Worm (Caenorhabditis elegans) whole organism, midembryonic: ENCODE data around the gene abu-5.

Experiments used
- flt-1 ChIP-seq: fragments of 200-800 bp; sonication (Bioruptor generic); IDR thresholded peaks from 2 replicates; pipeline ENCODE4 v1.3.6; 2022; ENCODE audit warnings: missing genetic modification characterization, missing compliant biosample characterization
- med-1 ChIP-seq: sonication (generic microtip); optimal IDR thresholded peaks from 2 replicates; lab custom pipeline; 2017; ENCODE audit warnings: missing genetic modification characterization, mild to moderate bottlenecking, missing compliant biosample characterization, antibody characterized with exemption, missing genetic modification reagents; ENCODE audit not compliant: insufficient read depth

DNA sequence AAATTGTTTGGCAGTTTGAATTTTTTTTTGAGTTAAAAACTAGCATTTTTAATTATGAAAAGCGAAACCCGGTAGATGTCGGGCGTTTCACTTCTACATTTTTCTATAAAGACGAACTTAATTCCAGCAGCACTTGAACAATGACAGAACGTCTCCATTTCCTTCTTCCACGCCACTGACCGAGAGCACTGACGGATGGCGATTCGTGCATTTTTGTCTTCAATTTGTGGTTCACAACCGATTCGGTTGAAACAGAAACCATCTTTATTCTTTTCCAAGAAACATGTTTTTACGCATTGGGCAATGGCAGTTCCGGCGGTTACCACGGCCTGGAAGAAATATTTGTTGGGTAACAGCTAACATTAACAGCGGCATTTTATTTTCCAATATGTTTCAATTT is 22.6 kb downstream of the abu-5 start:
- no peak for TF ChIP-seq med-1 (GFP tag; lab: Kevin White, UChicago)
- no peak for TF ChIP-seq flt-1
